Fruit fly (Drosophila melanogaster) whole organism, wandering third instar larva: ENCODE data around the gene Polr2I.

Source experiments
- CG9705 ChIP-seq: fragments of 200-800 bp; sonication (Bioruptor generic); optimal IDR thresholded peaks from 2 replicates; lab custom pipeline; 2018; ENCODE audit warnings: missing biosample characterization, mild to moderate bottlenecking, missing genetic modification characterization
- GATAd ChIP-seq: sonication (Bioruptor generic); optimal IDR thresholded peaks from 2 replicates; lab custom pipeline; 2016; ENCODE audit warnings: missing biosample characterization, missing genetic modification characterization
- HLH106 ChIP-seq: fragments of 200-800 bp; optimal IDR thresholded peaks from 3 replicates; lab custom pipeline; 2019; ENCODE audit warnings: missing biosample characterization, mild to moderate bottlenecking, missing genetic modification characterization, moderate library complexity
- Hr83 ChIP-seq: fragments of 200-300 bp; sonication (Bioruptor generic); optimal IDR thresholded peaks from 2 replicates; lab custom pipeline; 2016; ENCODE audit warnings: missing biosample characterization, mild to moderate bottlenecking, missing genetic modification characterization, moderate library complexity; ENCODE audit not compliant: poor library complexity, severe bottlenecking
- Mio ChIP-seq: sonication (Bioruptor generic); optimal IDR thresholded peaks from 2 replicates; lab custom pipeline; 2016; ENCODE audit warnings: missing biosample characterization, missing genetic modification characterization
- Myc ChIP-seq: fragments of >200 bp; optimal IDR thresholded peaks from 2 replicates; lab custom pipeline; 2017
- br ChIP-seq: fragments of 200-800 bp; sonication (Bioruptor generic); optimal IDR thresholded peaks from 2 replicates; lab custom pipeline; 2016; ENCODE audit warnings: missing biosample characterization, missing genetic modification characterization
- dl ChIP-seq, 2 experiments: fragments of 175-275, 200-275 bp in 1 of 2; fragments of 200-275 bp in 1 of 2; sonication (Bioruptor generic); optimal IDR thresholded peaks; lab custom pipeline; 2018; ENCODE audit warnings: mild to moderate bottlenecking in 2 of 2, missing biosample characterization in 2 of 2, missing genetic modification characterization in 2 of 2, moderate library complexity in 2 of 2; ENCODE audit not compliant: partially characterized antibody in 2 of 2, insufficient read depth in 1 of 2
- fru ChIP-seq: fragments of 200-800 bp; sonication (Bioruptor generic); optimal IDR thresholded peaks from 3 replicates; lab custom pipeline; 2016; ENCODE audit warnings: missing biosample characterization, mild to moderate bottlenecking, missing genetic modification characterization
- h ChIP-seq: fragments of 200-800 bp; sonication (Bioruptor generic); optimal IDR thresholded peaks from 3 replicates; lab custom pipeline; 2016; ENCODE audit warnings: missing biosample characterization, mild to moderate bottlenecking, missing genetic modification characterization
- lola ChIP-seq: fragments of >200 bp; optimal IDR thresholded peaks from 2 replicates; lab custom pipeline; 2017; ENCODE audit warnings: missing biosample characterization, missing genetic modification characterization
- pan ChIP-seq: fragments of >200 bp; optimal IDR thresholded peaks from 2 replicates; lab custom pipeline; 2017

DNA sequence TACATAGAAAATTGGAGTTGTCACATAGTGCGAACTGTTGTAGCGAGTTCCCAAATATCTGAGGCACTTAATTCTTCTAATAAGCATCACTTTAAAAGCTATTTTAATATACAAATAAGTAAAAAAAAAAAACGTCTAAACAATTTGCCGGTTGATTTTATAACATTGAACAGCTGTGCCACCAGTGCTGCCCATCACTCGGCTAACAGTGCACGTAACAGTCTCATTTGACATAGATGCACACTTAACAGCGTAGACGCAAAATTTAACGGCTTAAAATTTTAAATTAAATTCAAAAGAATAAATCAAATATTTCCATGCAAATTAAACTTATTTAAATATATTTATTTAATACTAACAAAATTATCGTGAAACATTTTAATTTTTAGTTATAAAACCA is 49.1 kb upstream of the Polr2I start, which contains the start of gene MetRS-m:
- TF ChIP-seq h (GFP tag; lab: Kevin White, UChicago): no peak
- no peak for TF ChIP-seq GATAd
- TF ChIP-seq br (GFP tag; lab: Kevin White, UChicago): no peak
- TF ChIP-seq CG9705 (GFP tag; lab: Kevin White, UChicago): no peak
- no peak for TF ChIP-seq HLH106 (tag; lab: Kevin White, UChicago)
- no peak for TF ChIP-seq Myc (lab: Kevin White, UChicago)
- TF ChIP-seq fru (GFP tag; lab: Kevin White, UChicago): no peak
- TF ChIP-seq pan (lab: Kevin White, UChicago): no peak
- TF ChIP-seq dl (GFP tag; optimal IDR thresholded peaks at IDR 0.05; lab: Kevin White, UChicago; ENCODE audit: insufficient read depth in 1 of 2, partially characterized antibody in 2 of 2): no peak
- no peak for TF ChIP-seq Mio
- no peak for TF ChIP-seq lola
- TF ChIP-seq Hr83: no peak
